Fruit fly (Drosophila melanogaster): ENCODE measurements around the gene CG2608.

dm6 chr2L:20643144-20643543 lies 2.5 kb upstream of the CG2608 start, which contains the start of gene CG17470:
- no peak for TF ChIP-seq Jra (GFP tag; optimal IDR thresholded peaks at IDR 0.05)
- TF ChIP-seq sage (GFP tag; optimal IDR thresholded peaks at IDR 0.05) = no peak
- no peak for TF ChIP-seq N (GFP tag; optimal IDR thresholded peaks at IDR 0.05)
- TF ChIP-seq Myc (optimal IDR thresholded peaks at IDR 0.05) = no peak
- TF ChIP-seq h (GFP tag; optimal IDR thresholded peaks at IDR 0.05) = no peak
- TF ChIP-seq br (GFP tag; optimal IDR thresholded peaks at IDR 0.05) = no peak
- no peak for TF ChIP-seq lola (GFP tag; optimal IDR thresholded peaks at IDR 0.05)
- no peak for TF ChIP-seq CG9705 (GFP tag; optimal IDR thresholded peaks at IDR 0.05)
- TF ChIP-seq OdsH (GFP tag; optimal IDR thresholded peaks at IDR 0.05) = no peak
- TF ChIP-seq Dfd (GFP tag; optimal IDR thresholded peaks at IDR 0.05) = no peak
- no peak for TF ChIP-seq sv (GFP tag; optimal IDR thresholded peaks at IDR 0.05)
- TF ChIP-seq pan (optimal IDR thresholded peaks at IDR 0.05) = no peak
- TF ChIP-seq jim (GFP tag; optimal IDR thresholded peaks at IDR 0.05) = no peak
- TF ChIP-seq GATAd (GFP tag; optimal IDR thresholded peaks at IDR 0.05) = no peak
